Worm (Caenorhabditis elegans) whole organism, young adult: ENCODE results near the gene clc-9.

ENCODE experiments used
- B0035.1 ChIP-seq: sonication (generic microtip); optimal IDR thresholded peaks from 2 replicates; lab custom pipeline; 2016; ENCODE audit warnings: missing genetic modification characterization, mild to moderate bottlenecking, missing compliant biosample characterization, missing genotype, missing genetic modification reagents
- B0336.3 ChIP-seq: fragments of 200-800 bp; sonication (Bioruptor generic); IDR thresholded peaks from 2 replicates; pipeline ENCODE4 v1.3.6; 2022; ENCODE audit warnings: missing genetic modification characterization, missing compliant biosample characterization
- C17E4.6 ChIP-seq: fragments of 200-800 bp; sonication (Bioruptor generic); IDR thresholded peaks from 2 replicates; pipeline ENCODE4 v1.3.6; 2022; ENCODE audit warnings: missing genetic modification reagents, missing genetic modification characterization, missing compliant biosample characterization
- D2030.7 ChIP-seq: fragments of 200-800 bp; sonication (Bioruptor generic); IDR thresholded peaks from 2 replicates; pipeline ENCODE4 v1.3.6; 2022; ENCODE audit warnings: missing genetic modification reagents, missing genetic modification characterization, missing compliant biosample characterization
- F10E7.11 ChIP-seq: sonication (generic microtip); optimal IDR thresholded peaks from 2 replicates; lab custom pipeline; 2017; ENCODE audit warnings: mild to moderate bottlenecking, missing genetic modification characterization, moderate library complexity, missing compliant biosample characterization
- F33H1.4 ChIP-seq: fragments of 200-800 bp; sonication (Bioruptor generic); IDR thresholded peaks from 2 replicates; pipeline ENCODE4 v1.3.6; 2022; ENCODE audit warnings: missing genetic modification reagents, missing genetic modification characterization, missing compliant biosample characterization
- K12H6.12 ChIP-seq: fragments of 200-800 bp; sonication (Bioruptor generic); optimal IDR thresholded peaks from 2 replicates; lab custom pipeline; 2018; ENCODE audit warnings: mild to moderate bottlenecking, missing genetic modification characterization, missing compliant biosample characterization
- T07F8.4 ChIP-seq: sonication (generic microtip); optimal IDR thresholded peaks from 2 replicates; lab custom pipeline; 2016; ENCODE audit warnings: mild to moderate bottlenecking, missing genetic modification characterization, moderate library complexity, missing compliant biosample characterization
- Y53F4B.3 ChIP-seq: fragments of 200-800 bp; sonication (Bioruptor generic); IDR thresholded peaks from 2 replicates; pipeline ENCODE4 v1.3.6; 2022; ENCODE audit warnings: missing genetic modification reagents, missing genetic modification characterization, missing compliant biosample characterization
- ZK185.1 ChIP-seq: sonication (generic microtip); optimal IDR thresholded peaks from 2 replicates; lab custom pipeline; 2016; ENCODE audit warnings: mild to moderate bottlenecking, missing genetic modification characterization, missing compliant biosample characterization; ENCODE audit not compliant: poor library complexity, severe bottlenecking
- ama-1 ChIP-seq, 3 experiments: fragments of 150-350 bp in 1 of 3; sonication (generic microtip) in 2 of 3; optimal IDR thresholded peaks; 2 replicates each; lab custom pipeline; 2014 to 2018; ENCODE audit warnings: missing biosample characterization in 2 of 3, missing genetic modification characterization in 2 of 3, missing genetic modification reagents in 2 of 3
- aptf-2 ChIP-seq: fragments of 200-800 bp; sonication (Bioruptor generic); conservative IDR thresholded peaks from 2 replicates; pipeline ENCODE4 v1.3.6; 2022; ENCODE audit warnings: missing genetic modification reagents, missing genetic modification characterization, missing compliant biosample characterization
- attf-3 ChIP-seq: fragments of 200-800 bp; sonication (Bioruptor generic); conservative IDR thresholded peaks from 2 replicates; pipeline ENCODE4 v1.3.6; 2022; ENCODE audit warnings: missing genetic modification reagents, missing genetic modification characterization, missing compliant biosample characterization
- ccch-3 ChIP-seq: fragments of 200-800 bp; sonication (Bioruptor generic); optimal IDR thresholded peaks from 2 replicates; lab custom pipeline; 2018; ENCODE audit warnings: mild to moderate bottlenecking, missing genetic modification characterization, missing compliant biosample characterization
- ceh-27 ChIP-seq: fragments of 200-800 bp; sonication (Bioruptor generic); optimal IDR thresholded peaks from 2 replicates; lab custom pipeline; 2018; ENCODE audit warnings: mild to moderate bottlenecking, missing genetic modification characterization, moderate library complexity, missing compliant biosample characterization
- ceh-58 ChIP-seq: fragments of 200-800 bp; sonication (Bioruptor generic); IDR thresholded peaks from 2 replicates; pipeline ENCODE4 v1.3.6; 2022; ENCODE audit warnings: missing genetic modification characterization, missing compliant biosample characterization
- ceh-79 ChIP-seq: sonication (generic microtip); optimal IDR thresholded peaks from 2 replicates; lab custom pipeline; 2017; ENCODE audit warnings: mild to moderate bottlenecking, missing genetic modification characterization, missing compliant biosample characterization
- egrh-3 ChIP-seq: fragments of 200-800 bp; sonication (Bioruptor generic); IDR thresholded peaks from 2 replicates; pipeline ENCODE4 v1.3.6; 2022; ENCODE audit warnings: missing genetic modification reagents, missing genetic modification characterization, missing compliant biosample characterization
- him-1 ChIP-seq: sonication (generic microtip); optimal IDR thresholded peaks from 2 replicates; lab custom pipeline; 2016; ENCODE audit warnings: missing genotype, missing genetic modification reagents, missing genetic modification characterization, missing compliant biosample characterization
- hsf-1 ChIP-seq: fragments of 200-800 bp; sonication (Bioruptor generic); IDR thresholded peaks from 2 replicates; pipeline ENCODE4 v1.3.6; 2022; ENCODE audit warnings: missing genetic modification reagents, missing genetic modification characterization, missing compliant biosample characterization
- lin-40 ChIP-seq: sonication (generic microtip); optimal IDR thresholded peaks from 2 replicates; lab custom pipeline; 2016; ENCODE audit warnings: missing genetic modification characterization, mild to moderate bottlenecking, missing compliant biosample characterization, missing genotype, missing genetic modification reagents
- lir-1 ChIP-seq: fragments of 200-800 bp; sonication (Bioruptor generic); conservative IDR thresholded peaks from 2 replicates; pipeline ENCODE4 v1.3.6; 2022; ENCODE audit warnings: missing genetic modification reagents, missing genetic modification characterization, missing compliant biosample characterization
- lsy-27 ChIP-seq: sonication (generic microtip); optimal IDR thresholded peaks from 2 replicates; lab custom pipeline; 2017; ENCODE audit warnings: missing genetic modification characterization, mild to moderate bottlenecking, missing compliant biosample characterization, antibody characterized with exemption, missing genotype, borderline replicate concordance; ENCODE audit not compliant: insufficient read depth
- mxl-1 ChIP-seq: sonication (generic microtip); optimal IDR thresholded peaks from 2 replicates; lab custom pipeline; 2016; ENCODE audit warnings: missing genetic modification characterization, missing compliant biosample characterization
- nfyb-1 ChIP-seq: fragments of 200-800 bp; sonication (Bioruptor generic); IDR thresholded peaks from 2 replicates; pipeline ENCODE4 v1.3.6; 2022; ENCODE audit warnings: missing genetic modification reagents, missing genetic modification characterization, missing compliant biosample characterization
- nhr-27 ChIP-seq: fragments of 200-800 bp; sonication (Bioruptor generic); optimal IDR thresholded peaks from 2 replicates; lab custom pipeline; 2018; ENCODE audit warnings: mild to moderate bottlenecking, missing genetic modification characterization, moderate library complexity, missing compliant biosample characterization
- rec-8 ChIP-seq, 2 experiments: sonication (generic microtip); optimal IDR thresholded peaks; 2 replicates each; lab custom pipeline; 2016; ENCODE audit warnings: mild to moderate bottlenecking in 2 of 2, missing genetic modification characterization in 2 of 2, missing genetic modification reagents in 2 of 2, missing genotype in 2 of 2, missing biosample characterization in 1 of 2, missing compliant biosample characterization in 1 of 2, moderate library complexity in 1 of 2
- repo-1 ChIP-seq: sonication (generic microtip); optimal IDR thresholded peaks from 2 replicates; lab custom pipeline; 2017; ENCODE audit warnings: mild to moderate bottlenecking, missing genetic modification characterization, missing compliant biosample characterization
- sdz-38 ChIP-seq: sonication (generic microtip); optimal IDR thresholded peaks from 2 replicates; lab custom pipeline; 2016; ENCODE audit warnings: missing genotype, missing genetic modification characterization, missing compliant biosample characterization
- tlf-1 ChIP-seq: fragments of 200-800 bp; sonication (Bioruptor generic); optimal IDR thresholded peaks from 2 replicates; lab custom pipeline; 2018; ENCODE audit warnings: mild to moderate bottlenecking, missing genetic modification characterization, missing compliant biosample characterization
- unc-130 ChIP-seq: sonication (generic microtip); optimal IDR thresholded peaks from 2 replicates; lab custom pipeline; 2016; ENCODE audit warnings: missing genetic modification reagents, missing genetic modification characterization, missing compliant biosample characterization
- xnd-1 ChIP-seq: sonication (generic microtip); optimal IDR thresholded peaks from 2 replicates; lab custom pipeline; 2016; ENCODE audit warnings: missing genotype, missing genetic modification reagents, missing genetic modification characterization, missing compliant biosample characterization
- zim-3 ChIP-seq: sonication (generic microtip); optimal IDR thresholded peaks from 2 replicates; lab custom pipeline; 2017; ENCODE audit warnings: mild to moderate bottlenecking, missing genetic modification characterization, moderate library complexity, missing compliant biosample characterization
- ztf-28 ChIP-seq: fragments of 200-800 bp; sonication (Bioruptor generic); IDR thresholded peaks from 2 replicates; pipeline ENCODE4 v1.3.6; 2022; ENCODE audit warnings: missing genetic modification reagents, missing genetic modification characterization, missing compliant biosample characterization

clc-9 gene

DNA sequence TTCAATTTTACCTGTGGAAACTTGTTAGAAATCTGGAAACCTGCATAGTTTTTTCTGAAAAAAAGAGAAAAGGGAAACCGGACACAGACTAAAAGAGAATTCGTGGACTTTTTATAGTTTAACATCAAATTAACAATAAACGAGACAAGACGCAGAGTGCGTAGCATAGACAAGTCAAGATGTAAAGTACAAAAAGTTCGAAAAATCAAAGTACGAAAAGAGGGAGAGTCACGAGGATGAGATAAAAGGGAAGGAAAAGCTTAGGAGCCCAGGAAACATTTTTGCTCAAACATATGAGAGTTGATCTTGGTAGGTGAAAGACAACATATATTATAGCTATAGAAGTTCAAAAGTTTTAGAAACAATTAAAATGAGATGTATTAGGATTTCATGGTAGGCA is 14.9 kb upstream of the clc-9 start, which contains the start of gene M7.12:
Gene M7.12 (minus strand): TSS at position 188 of the 400 bp plus-strand sequence.
- TF ChIP-seq K12H6.12 = no peak
- TF ChIP-seq aptf-2 (GFP tag; lab: Robert Waterston, UW) = no peak
- TF ChIP-seq ccch-3 = no peak
- no peak for TF ChIP-seq B0035.1 (tag; lab: Kevin White, UChicago)
- no peak for TF ChIP-seq lsy-27 (tag; lab: Kevin White, UChicago)
- TF ChIP-seq ceh-79 = no peak
- no peak for TF ChIP-seq sdz-38 (tag; lab: Kevin White, UChicago)
- no peak for TF ChIP-seq T07F8.4 (tag; lab: Kevin White, UChicago)
- TF ChIP-seq egrh-3 = no peak
- no peak for TF ChIP-seq ceh-58 (GFP tag; lab: Robert Waterston, UW)
- no peak for TF ChIP-seq lin-40 (tag; lab: Kevin White, UChicago)
- TF ChIP-seq Y53F4B.3 = no peak
- TF ChIP-seq unc-130 (GFP tag; lab: Kevin White, UChicago) = no peak
- TF ChIP-seq rec-8 (tag; optimal IDR thresholded peaks at IDR 0.05; lab: Kevin White, UChicago) = no peak
- TF ChIP-seq ceh-27 (GFP tag; lab: Kevin White, UChicago) = no peak
- TF ChIP-seq repo-1 (tag; lab: Kevin White, UChicago) = no peak
- no peak for TF ChIP-seq nhr-27 (tag; lab: Kevin White, UChicago)
- TF ChIP-seq, all 124 proteins: peak for 0

ce11 chrIV:11100271-11100670 is 12.5 kb upstream of the clc-9 start, which contains the start of gene str-3:
str-3 (minus strand) TSS chrIV:11100371.
- no peak for TF ChIP-seq nhr-27 (tag; lab: Kevin White, UChicago)
- no peak for TF ChIP-seq tlf-1 (GFP tag; lab: Kevin White, UChicago)
- TF ChIP-seq attf-3 = no peak
- TF ChIP-seq B0336.3 (GFP tag; lab: Robert Waterston, UW) = no peak
- no peak for TF ChIP-seq lin-40 (tag; lab: Kevin White, UChicago)
- no peak for TF ChIP-seq zim-3 (tag; lab: Kevin White, UChicago)
- no peak for TF ChIP-seq ceh-58 (GFP tag; lab: Robert Waterston, UW)

DNA sequence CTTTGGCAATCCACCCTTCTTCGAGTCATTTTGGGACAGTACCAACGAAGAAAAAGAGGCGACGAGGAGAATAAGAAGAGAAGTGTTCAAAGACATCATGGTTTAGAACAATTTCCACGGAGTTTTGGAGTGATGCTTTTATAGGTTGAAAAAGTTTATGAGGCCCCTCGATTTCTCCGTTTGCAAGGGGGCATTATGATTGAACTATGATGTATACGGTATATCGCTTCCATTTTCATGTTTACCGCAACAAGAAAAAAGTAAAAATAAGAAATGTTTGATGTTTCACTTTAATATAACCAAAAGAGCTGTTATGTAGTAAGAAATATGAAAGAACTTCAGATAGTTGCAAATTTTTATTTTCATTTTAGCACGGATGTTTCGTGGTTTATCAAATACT is 11.4 kb upstream of the clc-9 start, which contains the start of gene srlf-18:
Gene srlf-18 (minus strand): TSS at position 101 of the 400 bp plus-strand sequence.
- TF ChIP-seq F33H1.4 (GFP tag; lab: Robert Waterston, UW) (no peak), F10E7.11 (tag; lab: Kevin White, UChicago) (no peak), K12H6.12 (no peak)

DNA sequence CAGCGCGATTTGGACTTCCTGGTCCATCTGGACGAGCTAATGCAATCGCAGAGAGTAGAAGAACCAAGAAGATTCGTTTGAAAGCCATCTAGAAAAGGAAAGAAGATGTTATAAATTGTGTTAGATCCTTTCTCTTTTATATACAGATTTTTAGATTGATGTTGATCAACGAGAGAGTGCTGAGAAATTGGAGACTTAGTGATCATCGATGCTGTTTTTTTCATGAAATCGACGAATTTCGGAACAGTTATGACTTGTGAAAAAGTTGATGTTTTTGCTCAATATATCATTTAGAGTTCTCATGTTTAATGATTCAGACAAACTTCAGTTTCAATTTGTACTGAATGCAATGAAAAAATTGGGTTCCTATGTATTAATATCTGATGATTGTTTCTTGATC is 10.1 kb upstream of the clc-9 start, which contains the start of gene srlf-17:
Gene srlf-17 (minus strand): TSS at position 101 of the 400 bp plus-strand sequence.
- TF ChIP-seq hsf-1 (GFP tag; lab: Robert Waterston, UW) = no peak
- TF ChIP-seq D2030.7 (GFP tag; lab: Robert Waterston, UW) = no peak
- no peak for TF ChIP-seq nhr-27 (tag; lab: Kevin White, UChicago)
- TF ChIP-seq sdz-38 (tag; lab: Kevin White, UChicago) = no peak
- TF ChIP-seq him-1 (tag; lab: Kevin White, UChicago) = no peak
- TF ChIP-seq C17E4.6 = no peak
- TF ChIP-seq unc-130 (GFP tag; lab: Kevin White, UChicago) = no peak
- TF ChIP-seq aptf-2 (GFP tag; lab: Robert Waterston, UW) = no peak
- TF ChIP-seq mxl-1 (tag; lab: Kevin White, UChicago) = no peak
- no peak for TF ChIP-seq ZK185.1 (tag; lab: Kevin White, UChicago)
- TF ChIP-seq xnd-1 (tag; lab: Kevin White, UChicago) = no peak
- no peak for TF ChIP-seq nfyb-1 (GFP tag; lab: Robert Waterston, UW)
- no peak for TF ChIP-seq ztf-28 (GFP tag; lab: Robert Waterston, UW)
- TF ChIP-seq B0336.3 (GFP tag; lab: Robert Waterston, UW) = no peak
- TF ChIP-seq ama-1 (optimal IDR thresholded peaks at IDR 0.05; lab: Kevin White, UChicago) = no peak
- TF ChIP-seq ama-1 (GFP tag; optimal IDR thresholded peaks at IDR 0.05; lab: Kevin White, UChicago) = no peak
- no peak for TF ChIP-seq ceh-79
- no peak for TF ChIP-seq lir-1
